Worm (Caenorhabditis elegans): ENCODE measurements around the gene grd-5.

grd-5 gene

ce11 chrV:8662056-8663006, 43.5 kb downstream of the grd-5 start (continued):
- TF ChIP-seq ztf-11 (tag; optimal IDR thresholded peaks at IDR 0.05) (no peak), efl-3 (GFP tag; optimal IDR thresholded peaks at IDR 0.05) (no peak), snu-23 (GFP tag; optimal IDR thresholded peaks at IDR 0.05) (peak; percentile 71), nhr-47 (tag; optimal IDR thresholded peaks at IDR 0.05) (peak; percentile 69), hpl-2 (GFP tag; optimal IDR thresholded peaks at IDR 0.05) (no peak), hlh-4 (tag; optimal IDR thresholded peaks at IDR 0.05) (no peak), lsy-2 (tag; optimal IDR thresholded peaks at IDR 0.05) (peak; percentile 22 to 39)

- no peak for TF ChIP-seq skn-1 (tag; optimal IDR thresholded peaks at IDR 0.05)
- TF ChIP-seq ceh-90 (tag; optimal IDR thresholded peaks at IDR 0.05) = no peak
- TF ChIP-seq ets-5 (GFP tag; IDR thresholded peaks at IDR 0.05) = no peak
- TF ChIP-seq unc-98 (GFP tag; IDR thresholded peaks at IDR 0.05) = no peak
- no peak for TF ChIP-seq C16A3.4 (tag; optimal IDR thresholded peaks at IDR 0.05)
- TF ChIP-seq swsn-7 (tag; optimal IDR thresholded peaks at IDR 0.05) = peak; percentile 39
- no peak for TF ChIP-seq C34B4.2 (tag; optimal IDR thresholded peaks at IDR 0.05)
- TF ChIP-seq nhr-71 (tag; optimal IDR thresholded peaks at IDR 0.05) = peak; percentile 67
- no peak for TF ChIP-seq nhr-90 (tag; optimal IDR thresholded peaks at IDR 0.05; ENCODE audit: poor library complexity)
- no peak for TF ChIP-seq nhr-12 (tag; optimal IDR thresholded peaks at IDR 0.05)
- no peak for TF ChIP-seq nhr-20 (tag; optimal IDR thresholded peaks at IDR 0.05)
- TF ChIP-seq pax-3 (tag; optimal IDR thresholded peaks at IDR 0.05) = no peak
- no peak for TF ChIP-seq blmp-1 (tag; optimal IDR thresholded peaks at IDR 0.05)
- TF ChIP-seq sptf-1 (tag; optimal IDR thresholded peaks at IDR 0.05) = no peak
- peak; percentile 10 for TF ChIP-seq irx-1 (tag; optimal IDR thresholded peaks at IDR 0.05)
- TF ChIP-seq lsy-2 (tag; optimal IDR thresholded peaks at IDR 0.05) = peak in 1 of 2 experiments; percentile 14
- no peak for TF ChIP-seq mab-9 (GFP tag; IDR thresholded peaks at IDR 0.05)
- TF ChIP-seq tlp-1 (tag; optimal IDR thresholded peaks at IDR 0.05) = no peak
- TF ChIP-seq mep-1 (tag; optimal IDR thresholded peaks at IDR 0.05) = peak; percentile 18
- no peak for TF ChIP-seq hlh-17 (GFP tag; optimal IDR thresholded peaks at IDR 0.05; ENCODE audit: borderline replicate concordance)
- TF ChIP-seq ces-1 (GFP tag; optimal IDR thresholded peaks at IDR 0.05) = no peak
- peak in 2 of 3 experiments; percentile 14 to 33 for TF ChIP-seq ceh-82 (tag; optimal IDR thresholded peaks at IDR 0.05)
- TF ChIP-seq nhr-84 (tag; optimal IDR thresholded peaks at IDR 0.05) = no peak
- TF ChIP-seq pag-3 (tag; optimal IDR thresholded peaks at IDR 0.05; ENCODE audit: borderline replicate concordance, insufficient read depth) = no peak
- peak in 1 of 2 experiments; percentile 1 for TF ChIP-seq lin-35 (GFP tag; optimal IDR thresholded peaks at IDR 0.05)
- TF ChIP-seq lin-14 (GFP tag; optimal IDR thresholded peaks at IDR 0.05) = peak; percentile 91
- TF ChIP-seq xbp-1 (tag; optimal IDR thresholded peaks at IDR 0.05) = no peak
- no peak for TF ChIP-seq efl-3 (GFP tag; optimal IDR thresholded peaks at IDR 0.05)
- TF ChIP-seq mdl-1 (tag; optimal IDR thresholded peaks at IDR 0.05) = no peak
- no peak for TF ChIP-seq ceh-63 (GFP tag; optimal IDR thresholded peaks at IDR 0.05)
- TF ChIP-seq efl-1 (optimal IDR thresholded peaks at IDR 0.05) = peak in 1 of 2 experiments; percentile 16
- peak in 1 of 2 experiments; percentile 51 for TF ChIP-seq efl-1 (GFP tag; optimal IDR thresholded peaks at IDR 0.05 in 1 of 2)
- TF ChIP-seq sox-4 (tag; optimal IDR thresholded peaks at IDR 0.05) = no peak
- TF ChIP-seq egl-13 (tag; optimal IDR thresholded peaks at IDR 0.05) = no peak
- no peak for TF ChIP-seq lin-15B (tag; optimal IDR thresholded peaks at IDR 0.05)
- no peak for TF ChIP-seq pqm-1 (tag; optimal IDR thresholded peaks at IDR 0.05)
- TF ChIP-seq egl-27 (tag; optimal IDR thresholded peaks at IDR 0.05) = no peak
- TF ChIP-seq alr-1 (tag; optimal IDR thresholded peaks at IDR 0.05; ENCODE audit: borderline replicate concordance) = no peak
- TF ChIP-seq snpc-4 (tag; optimal IDR thresholded peaks at IDR 0.05) = peak; percentile 7
- TF ChIP-seq tbx-2 (tag; optimal IDR thresholded peaks at IDR 0.05) = peak; percentile 43
- TF ChIP-seq zag-1 (tag; optimal IDR thresholded peaks at IDR 0.05) = no peak
- TF ChIP-seq rnt-1 (tag; optimal IDR thresholded peaks at IDR 0.05) = no peak
- TF ChIP-seq nhr-28 (tag; optimal IDR thresholded peaks at IDR 0.05) = no peak
- no peak for TF ChIP-seq lin-39 (tag; optimal IDR thresholded peaks at IDR 0.05)
Measured at ce11 chrV:8663023-8663422, 44.2 kb downstream of the grd-5 start.
